Fruit fly (Drosophila melanogaster) whole organism, embryonic: ENCODE measurements around the gene CG44838.

Experiments
- Asciz ChIP-seq: fragments of 200-800 bp; sonication (Bioruptor generic); optimal IDR thresholded peaks from 2 replicates; lab custom pipeline; 2017; ENCODE audit warnings: missing biosample characterization, mild to moderate bottlenecking, missing genetic modification characterization, missing genetic modification reagents
- Atf6 ChIP-seq: fragments of 200-800 bp; sonication (Bioruptor generic); IDR thresholded peaks from 2 replicates; pipeline ENCODE4 v1.3.6; 2022; ENCODE audit warnings: missing biosample characterization, missing genetic modification characterization
- B-H1 ChIP-seq: fragments of 200-800 bp; sonication (Bioruptor generic); IDR thresholded peaks from 3 replicates; pipeline ENCODE4 v1.3.6; 2022; ENCODE audit warnings: missing biosample characterization, missing genetic modification characterization
- CG11695 ChIP-seq: fragments of 200-800 bp; sonication (Bioruptor generic); IDR thresholded peaks from 3 replicates; pipeline ENCODE4 v1.3.6; 2022; ENCODE audit warnings: missing biosample characterization, missing genetic modification characterization
- CG12391 ChIP-seq: fragments of 200-800 bp; sonication (Bioruptor generic); optimal IDR thresholded peaks from 3 replicates; lab custom pipeline; 2018; ENCODE audit warnings: missing biosample characterization, mild to moderate bottlenecking, missing genetic modification characterization, moderate library complexity
- CG13775 ChIP-seq: fragments of 200-800 bp; sonication (Bioruptor generic); optimal IDR thresholded peaks from 3 replicates; lab custom pipeline; 2017; ENCODE audit warnings: missing biosample characterization, mild to moderate bottlenecking, missing genetic modification characterization
- CG13894 ChIP-seq: fragments of 200-800 bp; sonication (Bioruptor generic); optimal IDR thresholded peaks from 3 replicates; lab custom pipeline; 2018; ENCODE audit warnings: missing biosample characterization, mild to moderate bottlenecking, missing genetic modification characterization, moderate library complexity
- CG14965 ChIP-seq: fragments of 200-800 bp; sonication (Bioruptor generic); optimal IDR thresholded peaks from 2 replicates; lab custom pipeline; 2016; ENCODE audit warnings: missing biosample characterization, missing genetic modification characterization, borderline replicate concordance
- CG1602 ChIP-seq: fragments of 200-800 bp; sonication (Bioruptor generic); optimal IDR thresholded peaks from 3 replicates; lab custom pipeline; 2016; ENCODE audit warnings: missing biosample characterization, missing genetic modification characterization
- CG16779 ChIP-seq: fragments of 200-800 bp; sonication (Bioruptor generic); IDR thresholded peaks from 2 replicates; pipeline ENCODE4 v1.3.6; 2022; ENCODE audit warnings: missing biosample characterization, missing genetic modification characterization
- CG18619 ChIP-seq: fragments of 200-800 bp; sonication (Bioruptor generic); optimal IDR thresholded peaks from 3 replicates; lab custom pipeline; 2017; ENCODE audit warnings: missing biosample characterization, mild to moderate bottlenecking, missing genetic modification characterization
- CG30431 ChIP-seq: fragments of 200-800 bp; sonication (Bioruptor generic); optimal IDR thresholded peaks from 2 replicates; lab custom pipeline; 2017; ENCODE audit warnings: missing biosample characterization, missing genetic modification characterization
- CG31224 ChIP-seq: fragments of 200-800 bp; sonication (Bioruptor generic); IDR thresholded peaks from 2 replicates; pipeline ENCODE4 v1.3.6; 2022; ENCODE audit warnings: missing biosample characterization, missing genetic modification characterization
- CG34422 ChIP-seq: fragments of 200-800 bp; sonication (Bioruptor generic); IDR thresholded peaks from 3 replicates; pipeline ENCODE4 v1.3.6; 2022; ENCODE audit warnings: missing biosample characterization, missing genetic modification characterization
- CG4360 ChIP-seq: fragments of 200-800 bp; sonication (Bioruptor generic); IDR thresholded peaks from 2 replicates; pipeline ENCODE4 v1.3.6; 2022; ENCODE audit warnings: missing biosample characterization, missing genetic modification characterization
- CG43689 ChIP-seq: fragments of 200-800 bp; sonication (Bioruptor generic); IDR thresholded peaks from 2 replicates; pipeline ENCODE4 v1.3.6; 2022; ENCODE audit warnings: missing biosample characterization, missing genetic modification characterization
- CG6175 ChIP-seq: fragments of 200-800 bp; sonication (Bioruptor generic); IDR thresholded peaks from 3 replicates; pipeline ENCODE4 v1.3.6; 2022; ENCODE audit warnings: missing biosample characterization, missing genetic modification characterization
- CG6791 ChIP-seq: fragments of 200-800 bp; sonication (Bioruptor generic); IDR thresholded peaks from 3 replicates; pipeline ENCODE4 v1.3.6; 2022; ENCODE audit warnings: missing biosample characterization, missing genetic modification characterization; ENCODE audit not compliant: partially characterized antibody
- CG8281 ChIP-seq: fragments of 200-800 bp; sonication (Bioruptor generic); optimal IDR thresholded peaks from 2 replicates; lab custom pipeline; 2018; ENCODE audit warnings: missing biosample characterization, mild to moderate bottlenecking, missing genetic modification characterization, moderate library complexity
- CG8924 ChIP-seq: fragments of 200-800 bp; optimal IDR thresholded peaks from 3 replicates; lab custom pipeline; 2019; ENCODE audit warnings: missing biosample characterization, mild to moderate bottlenecking, missing genetic modification characterization, moderate library complexity
- CG9727 ChIP-seq: fragments of 200-800 bp; sonication (Bioruptor generic); optimal IDR thresholded peaks from 3 replicates; lab custom pipeline; 2017; ENCODE audit warnings: missing biosample characterization, mild to moderate bottlenecking, missing genetic modification characterization
- D19A ChIP-seq: fragments of 200-800 bp; optimal IDR thresholded peaks from 3 replicates; lab custom pipeline; 2019; ENCODE audit warnings: missing biosample characterization, mild to moderate bottlenecking, missing genetic modification characterization, moderate library complexity
- Fer1 ChIP-seq: fragments of 200-800 bp; sonication (Bioruptor generic); optimal IDR thresholded peaks from 2 replicates; lab custom pipeline; 2017; ENCODE audit warnings: missing biosample characterization, mild to moderate bottlenecking, missing genetic modification characterization
- Hey ChIP-seq: fragments of 200-800 bp; sonication (Bioruptor generic); optimal IDR thresholded peaks from 3 replicates; lab custom pipeline; 2018; ENCODE audit warnings: missing biosample characterization, mild to moderate bottlenecking, missing genetic modification characterization
- MBD-R2 ChIP-seq: fragments of 200-800 bp; sonication (Bioruptor generic); IDR thresholded peaks from 2 replicates; pipeline ENCODE4 v1.3.6; 2022; ENCODE audit warnings: missing biosample characterization, missing genetic modification characterization
- Sry-β ChIP-seq: fragments of 200-800 bp; sonication (Bioruptor generic); optimal IDR thresholded peaks from 2 replicates; lab custom pipeline; 2018; ENCODE audit warnings: missing biosample characterization, mild to moderate bottlenecking, missing genetic modification characterization, moderate library complexity
- amos ChIP-seq: fragments of 200-800 bp; sonication (Bioruptor generic); IDR thresholded peaks from 2 replicates; pipeline ENCODE4 v1.3.6; 2022; ENCODE audit warnings: missing biosample characterization, missing genetic modification characterization; ENCODE audit not compliant: partially characterized antibody
- bcd ChIP-seq: fragments of 200-800 bp; sonication (Bioruptor generic); optimal IDR thresholded peaks from 2 replicates; lab custom pipeline; 2017; ENCODE audit warnings: missing biosample characterization, mild to moderate bottlenecking, missing genetic modification characterization
- cg ChIP-seq: fragments of 200-800 bp; sonication (Bioruptor generic); optimal IDR thresholded peaks from 3 replicates; lab custom pipeline; 2019; ENCODE audit warnings: missing biosample characterization, mild to moderate bottlenecking, missing genetic modification characterization, moderate library complexity
- dati ChIP-seq: fragments of 200-800 bp; sonication (Bioruptor generic); IDR thresholded peaks from 2 replicates; pipeline ENCODE4 v1.3.6; 2022; ENCODE audit warnings: missing biosample characterization, missing genetic modification characterization
- emc ChIP-seq: fragments of 200-800 bp; sonication (Bioruptor generic); optimal IDR thresholded peaks from 2 replicates; lab custom pipeline; 2016; ENCODE audit warnings: missing biosample characterization, missing genetic modification characterization
- ewg ChIP-seq: fragments of 200-800 bp; sonication (Bioruptor generic); optimal IDR thresholded peaks from 3 replicates; lab custom pipeline; 2017; ENCODE audit warnings: mild to moderate bottlenecking, missing biosample characterization, missing genetic modification reagents, missing genetic modification characterization
- her ChIP-seq: fragments of 200-800 bp; sonication (Bioruptor generic); optimal IDR thresholded peaks from 2 replicates; lab custom pipeline; 2016; ENCODE audit warnings: missing biosample characterization, missing genetic modification characterization
- hkb ChIP-seq, 2 experiments: fragments of 200-800 bp in 1 of 2; fragments of >200 bp in 1 of 2; sonication (Bioruptor generic) in 1 of 2; IDR thresholded peaks in 1 of 2; optimal IDR thresholded peaks in 1 of 2; 2 replicates each; pipeline versions ENCODE4 v1.3.6 to Lab custom; 2017 to 2022; ENCODE audit warnings: missing biosample characterization in 1 of 2, missing genetic modification characterization in 1 of 2
- klu ChIP-seq: fragments of 200-800 bp; sonication (Bioruptor generic); IDR thresholded peaks from 2 replicates; pipeline ENCODE4 v1.3.6; 2022; ENCODE audit warnings: missing biosample characterization, missing genetic modification characterization
- knrl ChIP-seq: fragments of 200-800 bp; sonication (Bioruptor generic); IDR thresholded peaks from 3 replicates; pipeline ENCODE4 v1.3.6; 2022; ENCODE audit warnings: missing biosample characterization, missing genetic modification characterization; ENCODE audit not compliant: partially characterized antibody
- lab ChIP-seq: fragments of 200-800 bp; sonication (Bioruptor generic); optimal IDR thresholded peaks from 3 replicates; lab custom pipeline; 2017; ENCODE audit warnings: missing biosample characterization, missing genetic modification characterization, mild to moderate bottlenecking, moderate library complexity, missing genetic modification reagents
- lilli ChIP-seq: fragments of 200-800 bp; sonication (Bioruptor generic); optimal IDR thresholded peaks from 3 replicates; lab custom pipeline; 2016; ENCODE audit warnings: missing biosample characterization, missing genetic modification characterization
- lmd ChIP-seq: fragments of 200-800 bp; sonication (Bioruptor generic); IDR thresholded peaks from 2 replicates; pipeline ENCODE4 v1.3.6; 2022; ENCODE audit warnings: missing biosample characterization, missing genetic modification characterization
- maf-S ChIP-seq: fragments of 200-800 bp; sonication (Bioruptor generic); optimal IDR thresholded peaks from 2 replicates; lab custom pipeline; 2016; ENCODE audit warnings: missing biosample characterization, missing genetic modification characterization
- nmo ChIP-seq: fragments of 200-800 bp; sonication (Bioruptor generic); optimal IDR thresholded peaks from 2 replicates; lab custom pipeline; 2018; ENCODE audit warnings: missing biosample characterization, mild to moderate bottlenecking, missing genetic modification characterization, moderate library complexity
- pb ChIP-seq: fragments of 200-800 bp; sonication (Bioruptor generic); optimal IDR thresholded peaks from 3 replicates; lab custom pipeline; 2016; ENCODE audit warnings: missing biosample characterization, missing genetic modification characterization
- peb ChIP-seq: fragments of 200-800 bp; sonication (Bioruptor generic); IDR thresholded peaks from 2 replicates; pipeline ENCODE4 v1.3.6; 2022; ENCODE audit warnings: missing biosample characterization, missing genetic modification characterization
- prd ChIP-seq, 3 experiments: fragments of >200 bp in 2 of 3; fragments of 200-800 bp in 1 of 3; sonication (Bioruptor generic) in 1 of 3; optimal IDR thresholded peaks in 2 of 3; IDR thresholded peaks in 1 of 3; 2 replicates in 2 of 3; 3 replicates in 1 of 3; pipeline versions ENCODE4 v1.3.6 to Lab custom; 2017 to 2022; ENCODE audit warnings: missing biosample characterization in 1 of 3, missing genetic modification characterization in 1 of 3
- row ChIP-seq: fragments of 200-800 bp; sonication (Bioruptor generic); IDR thresholded peaks from 3 replicates; pipeline ENCODE4 v1.3.6; 2022; ENCODE audit warnings: missing biosample characterization, missing genetic modification characterization
- sens ChIP-seq: fragments of 200-800 bp; sonication (Bioruptor generic); peaks from one replicate; lab custom pipeline; 2016; ENCODE audit warnings: missing biosample characterization, missing genetic modification characterization
- sob ChIP-seq: fragments of 200-800 bp; sonication (Bioruptor generic); IDR thresholded peaks from 2 replicates; pipeline ENCODE4 v1.3.6; 2022; ENCODE audit warnings: missing biosample characterization, missing genetic modification characterization
- tap ChIP-seq: fragments of 200-800 bp; optimal IDR thresholded peaks from 3 replicates; lab custom pipeline; 2019; ENCODE audit warnings: missing biosample characterization, mild to moderate bottlenecking, missing genetic modification characterization, moderate library complexity
- wdn ChIP-seq: fragments of 200-800 bp; sonication (Bioruptor generic); IDR thresholded peaks from 2 replicates; pipeline ENCODE4 v1.3.6; 2022; ENCODE audit warnings: missing biosample characterization, missing genetic modification characterization
- wek ChIP-seq: fragments of 200-800 bp; sonication (Bioruptor generic); optimal IDR thresholded peaks from 3 replicates; lab custom pipeline; 2018; ENCODE audit warnings: missing biosample characterization, mild to moderate bottlenecking, missing genetic modification characterization, moderate library complexity
- wor ChIP-seq: fragments of 200-800 bp; sonication (Bioruptor generic); IDR thresholded peaks from 2 replicates; pipeline ENCODE4 v1.3.6; 2022; ENCODE audit warnings: missing biosample characterization, missing genetic modification characterization

The CG44838 gene

dm6 chr3L:9419328-9419727, 41.5 kb upstream of the CG44838 start (continued):
- no peak for TF ChIP-seq amos
- TF ChIP-seq CG8281 = no peak
- no peak for TF ChIP-seq Asciz
- no peak for TF ChIP-seq maf-S
- no peak for TF ChIP-seq her
- peak; percentile 11; the same call in 1 of the 2 replicates for TF ChIP-seq lmd (GFP tag; lab: Robert Waterston, UW)
- 0 out of 3 replicates have a peak, but pooled peaks have one; percentile 26 for TF ChIP-seq CG34422
- no peak for TF ChIP-seq Sry-β (GFP tag; lab: Kevin White, UChicago)
- no peak for TF ChIP-seq lab (GFP tag; lab: Kevin White, UChicago)
- no peak for TF ChIP-seq CG1602 (GFP tag; lab: Kevin White, UChicago)
- TF ChIP-seq CG16779 (GFP tag; lab: Robert Waterston, UW) = no peak
- no peak for TF ChIP-seq CG4360 (GFP tag; lab: Robert Waterston, UW)
- TF ChIP-seq CG30431 (GFP tag; lab: Kevin White, UChicago) = no peak
- TF ChIP-seq CG12391 (tag; lab: Kevin White, UChicago) = no peak
- TF ChIP-seq MBD-R2 (GFP tag; lab: Robert Waterston, UW) = no peak
- no peak for TF ChIP-seq lilli (GFP tag; lab: Kevin White, UChicago)
- TF ChIP-seq sob (GFP tag; lab: Robert Waterston, UW) = no peak
- no peak for TF ChIP-seq CG18619 (GFP tag; lab: Kevin White, UChicago)
- TF ChIP-seq D19A (tag; lab: Kevin White, UChicago) = no peak
- 0 out of 3 replicates have a peak, but pooled peaks have one; percentile 23 for TF ChIP-seq row
- TF ChIP-seq CG31224 = no peak
- TF ChIP-seq emc = no peak
- TF ChIP-seq bcd (GFP tag; lab: Kevin White, UChicago) = no peak
- no peak for TF ChIP-seq Hey (tag; lab: Kevin White, UChicago)
- no peak for TF ChIP-seq CG13775 (GFP tag; lab: Kevin White, UChicago)
- TF ChIP-seq cg (GFP tag; lab: Kevin White, UChicago) = no peak
- no peak for TF ChIP-seq CG9727 (GFP tag; lab: Kevin White, UChicago)
- TF ChIP-seq sens (GFP tag; lab: Kevin White, UChicago) = no peak
- no peak for TF ChIP-seq dati (GFP tag; lab: Robert Waterston, UW)
- no peak for TF ChIP-seq hkb (optimal IDR thresholded peaks at IDR 0.05; lab: Kevin White, UChicago)
- TF ChIP-seq hkb (GFP tag; IDR thresholded peaks at IDR 0.05; lab: Robert Waterston, UW) = 0 out of 2 replicates have a peak, but pooled peaks have one; percentile 21
- no peak for TF ChIP-seq nmo (GFP tag; lab: Kevin White, UChicago)
- no peak for TF ChIP-seq ewg (GFP tag; lab: Kevin White, UChicago)
- no peak for TF ChIP-seq knrl (GFP tag; lab: Robert Waterston, UW)
- no peak for TF ChIP-seq Fer1 (GFP tag; lab: Kevin White, UChicago)
- TF ChIP-seq wdn = no peak
- TF ChIP-seq B-H1 (GFP tag; lab: Robert Waterston, UW) = no peak
- no peak for TF ChIP-seq peb (GFP tag; lab: Robert Waterston, UW)
- TF ChIP-seq CG6175 (GFP tag; lab: Robert Waterston, UW) = no peak
- TF ChIP-seq CG14965 (GFP tag; lab: Kevin White, UChicago) = no peak
- TF ChIP-seq klu (GFP tag; lab: Robert Waterston, UW) = 0 out of 2 replicates have a peak, but pooled peaks have one; percentile 28
- peak; percentile 40; the same call in 1 of the 3 replicates for TF ChIP-seq CG11695 (GFP tag; lab: Robert Waterston, UW)
- TF ChIP-seq CG13894 = no peak
- TF ChIP-seq tap (tag; lab: Kevin White, UChicago) = no peak
- TF ChIP-seq Atf6 (GFP tag; lab: Robert Waterston, UW) = no peak
- TF ChIP-seq CG6791 = no peak
- no peak for TF ChIP-seq wor (GFP tag; lab: Robert Waterston, UW)
- no peak for TF ChIP-seq pb (GFP tag; lab: Kevin White, UChicago)
- no peak for TF ChIP-seq CG8924 (tag; lab: Kevin White, UChicago)
- TF ChIP-seq CG43689 = no peak
- TF ChIP-seq wek (GFP tag; lab: Kevin White, UChicago) = no peak
- TF ChIP-seq prd (optimal IDR thresholded peaks at IDR 0.05; lab: Kevin White, UChicago) = no peak
- TF ChIP-seq prd (GFP tag; IDR thresholded peaks at IDR 0.05; lab: Robert Waterston, UW) = peak; percentile 33; the same call in 1 of the 3 replicates
